Fruit fly (Drosophila melanogaster) whole organism, prepupa: Measurements from ENCODE around the gene Rala.

Experiments
- Blimp-1 ChIP-seq: fragments of 200-800 bp; sonication (Bioruptor generic); optimal IDR thresholded peaks from 3 replicates; lab custom pipeline; 2017; ENCODE audit warnings: missing biosample characterization, missing genetic modification characterization, mild to moderate bottlenecking, moderate library complexity, missing genetic modification reagents
- CG15336 ChIP-seq: fragments of 200-800 bp; sonication (Bioruptor generic); IDR thresholded peaks from 2 replicates; pipeline ENCODE4 v1.3.6; 2022; ENCODE audit warnings: missing biosample characterization, missing genetic modification characterization
- CG1621 ChIP-seq: fragments of 200-800 bp; sonication (Bioruptor generic); optimal IDR thresholded peaks from 3 replicates; lab custom pipeline; 2018; ENCODE audit warnings: missing biosample characterization, mild to moderate bottlenecking, missing genetic modification characterization
- CG16779 ChIP-seq: fragments of 200-800 bp; sonication (Bioruptor generic); optimal IDR thresholded peaks from 3 replicates; lab custom pipeline; 2017; ENCODE audit warnings: missing biosample characterization, mild to moderate bottlenecking, missing genetic modification characterization
- CG32006 ChIP-seq: fragments of 200-800 bp; sonication (Bioruptor generic); optimal IDR thresholded peaks from 3 replicates; lab custom pipeline; 2017; ENCODE audit warnings: missing biosample characterization, mild to moderate bottlenecking, missing genetic modification characterization
- CG34406 ChIP-seq: fragments of 200-800 bp; sonication (Bioruptor generic); optimal IDR thresholded peaks from 3 replicates; lab custom pipeline; 2016; ENCODE audit warnings: missing biosample characterization, missing genetic modification characterization
- CG3919 ChIP-seq: fragments of 200-800 bp; sonication (Bioruptor generic); optimal IDR thresholded peaks from 3 replicates; lab custom pipeline; 2016; ENCODE audit warnings: missing biosample characterization, missing genetic modification characterization
- CG4318 ChIP-seq: fragments of 200-800 bp; sonication (Bioruptor generic); optimal IDR thresholded peaks from 3 replicates; lab custom pipeline; 2017; ENCODE audit warnings: missing biosample characterization, mild to moderate bottlenecking, missing genetic modification characterization
- CG6163 ChIP-seq: fragments of 200-800 bp; sonication (Bioruptor generic); IDR thresholded peaks from 3 replicates; pipeline ENCODE4 v1.3.6; 2022; ENCODE audit warnings: missing biosample characterization, missing genetic modification characterization
- CG6276 ChIP-seq: fragments of 200-800 bp; sonication (Bioruptor generic); optimal IDR thresholded peaks from 2 replicates; lab custom pipeline; 2017; ENCODE audit warnings: missing biosample characterization, mild to moderate bottlenecking, missing genetic modification characterization
- CG6792 ChIP-seq: fragments of 200-800 bp; sonication (Bioruptor generic); optimal IDR thresholded peaks from 3 replicates; lab custom pipeline; 2016; ENCODE audit warnings: missing biosample characterization, missing genetic modification characterization
- CG6808 ChIP-seq: fragments of 200-800 bp; sonication (Bioruptor generic); optimal IDR thresholded peaks from 3 replicates; lab custom pipeline; 2017; ENCODE audit warnings: missing biosample characterization, missing genetic modification characterization, mild to moderate bottlenecking, moderate library complexity, missing genetic modification reagents
- CG7368 ChIP-seq: fragments of 200-800 bp; sonication (Bioruptor generic); optimal IDR thresholded peaks from 3 replicates; lab custom pipeline; 2016; ENCODE audit warnings: missing biosample characterization, missing genetic modification characterization
- CG8119 ChIP-seq: fragments of 200-800 bp; sonication (Bioruptor generic); IDR thresholded peaks from 3 replicates; pipeline ENCODE4 v1.3.6; 2022; ENCODE audit warnings: missing biosample characterization, missing genetic modification characterization
- CG8632 ChIP-seq: fragments of 200-800 bp; sonication (Bioruptor generic); optimal IDR thresholded peaks from 3 replicates; lab custom pipeline; 2016; ENCODE audit warnings: missing biosample characterization, missing genetic modification characterization
- CG9139 ChIP-seq: fragments of 200-800 bp; sonication (Bioruptor generic); optimal IDR thresholded peaks from 3 replicates; lab custom pipeline; 2017; ENCODE audit warnings: missing biosample characterization, mild to moderate bottlenecking, missing genetic modification characterization
- Eip78C ChIP-seq: fragments of 200-800 bp; sonication (Bioruptor generic); peaks from one replicate; lab custom pipeline; 2016; ENCODE audit warnings: missing biosample characterization, missing genetic modification characterization
- Eip93F ChIP-seq: fragments of 200-800 bp; sonication (Bioruptor generic); optimal IDR thresholded peaks from 2 replicates; lab custom pipeline; 2016; ENCODE audit warnings: missing biosample characterization, mild to moderate bottlenecking, missing genetic modification characterization
- Ets96B ChIP-seq: fragments of 200-800 bp; optimal IDR thresholded peaks from 2 replicates; lab custom pipeline; 2019; ENCODE audit warnings: missing biosample characterization, mild to moderate bottlenecking, missing genetic modification characterization, moderate library complexity
- Gug ChIP-seq: fragments of 200-800 bp; sonication (Bioruptor generic); IDR thresholded peaks from 2 replicates; pipeline ENCODE4 v1.3.6; 2022; ENCODE audit warnings: missing biosample characterization, missing genetic modification characterization
- Hr38 ChIP-seq: sonication (Bioruptor generic); optimal IDR thresholded peaks from 2 replicates; lab custom pipeline; 2016; ENCODE audit warnings: missing biosample characterization, missing genetic modification characterization
- Hr4 ChIP-seq: fragments of 200-800 bp; sonication (Bioruptor generic); optimal IDR thresholded peaks from 3 replicates; lab custom pipeline; 2016; ENCODE audit warnings: missing biosample characterization, missing genetic modification characterization
- Lpt ChIP-seq: fragments of 200-800 bp; sonication (Bioruptor generic); optimal IDR thresholded peaks from 3 replicates; lab custom pipeline; 2016; ENCODE audit warnings: missing biosample characterization, missing genetic modification characterization
- Met ChIP-seq: fragments of 200-800 bp; sonication (Bioruptor generic); optimal IDR thresholded peaks from 3 replicates; lab custom pipeline; 2016; ENCODE audit warnings: missing biosample characterization, missing genetic modification characterization
- Smox ChIP-seq: fragments of 200-800 bp; sonication (Bioruptor generic); optimal IDR thresholded peaks from 3 replicates; lab custom pipeline; 2016; ENCODE audit warnings: missing biosample characterization, missing genetic modification characterization
- Sox102F ChIP-seq: fragments of 200-800 bp; sonication (Bioruptor generic); optimal IDR thresholded peaks from 2 replicates; lab custom pipeline; 2016; ENCODE audit warnings: missing biosample characterization, mild to moderate bottlenecking, missing genetic modification characterization
- Sox15 ChIP-seq: fragments of 200-800 bp; sonication (Bioruptor generic); optimal IDR thresholded peaks from 3 replicates; lab custom pipeline; 2016; ENCODE audit warnings: missing biosample characterization, missing genetic modification characterization
- achi ChIP-seq: fragments of 200-800 bp; sonication (Bioruptor generic); optimal IDR thresholded peaks from 3 replicates; lab custom pipeline; 2016; ENCODE audit warnings: missing biosample characterization, missing genetic modification characterization
- cyc ChIP-seq: fragments of 200-800 bp; sonication (Bioruptor generic); optimal IDR thresholded peaks from 3 replicates; lab custom pipeline; 2016; ENCODE audit warnings: missing biosample characterization, missing genetic modification characterization
- dac ChIP-seq: fragments of 200-800 bp; sonication (Bioruptor generic); optimal IDR thresholded peaks from 2 replicates; lab custom pipeline; 2017; ENCODE audit warnings: missing biosample characterization, mild to moderate bottlenecking, missing genetic modification characterization
- dsx ChIP-seq: fragments of 200-800 bp; optimal IDR thresholded peaks from 3 replicates; lab custom pipeline; 2019; ENCODE audit warnings: missing biosample characterization, mild to moderate bottlenecking, missing genetic modification characterization, moderate library complexity; ENCODE audit not compliant: poor library complexity, severe bottlenecking
- eg ChIP-seq: fragments of 200-800 bp; sonication (Bioruptor generic); IDR thresholded peaks from 3 replicates; pipeline ENCODE4 v1.3.6; 2022; ENCODE audit warnings: missing biosample characterization, missing genetic modification characterization
- fkh ChIP-seq: fragments of 200-800 bp; sonication (Bioruptor generic); optimal IDR thresholded peaks from 3 replicates; lab custom pipeline; 2017; ENCODE audit warnings: missing biosample characterization, mild to moderate bottlenecking, missing genetic modification characterization, moderate library complexity
- lz ChIP-seq: fragments of 200-800 bp; sonication (Bioruptor generic); optimal IDR thresholded peaks from 3 replicates; lab custom pipeline; 2016; ENCODE audit warnings: missing biosample characterization, missing genetic modification characterization
- net ChIP-seq: fragments of 200-800 bp; sonication (Bioruptor generic); optimal IDR thresholded peaks from 3 replicates; lab custom pipeline; 2016; ENCODE audit warnings: missing biosample characterization, missing genetic modification characterization
- spab ChIP-seq: fragments of 200-800 bp; sonication (Bioruptor generic); optimal IDR thresholded peaks from 2 replicates; lab custom pipeline; 2017; ENCODE audit warnings: missing biosample characterization, mild to moderate bottlenecking, missing genetic modification characterization, missing genetic modification reagents
- ss ChIP-seq, 2 experiments: fragments of 200-800 bp; sonication (Bioruptor generic); optimal IDR thresholded peaks; 2 replicates in 1 of 2; 3 replicates in 1 of 2; lab custom pipeline; 2017 to 2018; ENCODE audit warnings: mild to moderate bottlenecking in 2 of 2, missing biosample characterization in 2 of 2, missing genetic modification characterization in 2 of 2, moderate library complexity in 1 of 2
- svp ChIP-seq: fragments of 200-800 bp; sonication (Bioruptor generic); peaks from one replicate; lab custom pipeline; 2016; ENCODE audit warnings: missing biosample characterization, missing genetic modification characterization
- topi ChIP-seq: fragments of 200-800 bp; sonication (Bioruptor generic); optimal IDR thresholded peaks from 3 replicates; lab custom pipeline; 2016; ENCODE audit warnings: missing biosample characterization, missing genetic modification characterization
- vri ChIP-seq: fragments of 200-800 bp; sonication (Bioruptor generic); optimal IDR thresholded peaks from 3 replicates; lab custom pipeline; 2016; ENCODE audit warnings: missing biosample characterization, mild to moderate bottlenecking, missing genetic modification characterization

The Rala gene

dm6 chrX:3690631-3691030, 28.8 kb downstream of the Rala start (continued):
- TF ChIP-seq Smox (GFP tag; lab: Kevin White, UChicago) (peak; percentile 59), CG16779 (tag; lab: Kevin White, UChicago) (no peak), achi (GFP tag; lab: Kevin White, UChicago) (peak; percentile 6), Sox15 (peak; percentile 8), Eip93F (GFP tag; lab: Kevin White, UChicago) (no peak), dsx (GFP tag; lab: Kevin White, UChicago) (peak; percentile 23), CG7368 (GFP tag; lab: Kevin White, UChicago) (no peak), Hr38 (GFP tag; lab: Kevin White, UChicago) (no peak), Eip78C (GFP tag; lab: Kevin White, UChicago) (peak; percentile 80), CG8632 (peak; percentile 2), CG32006 (GFP tag; lab: Kevin White, UChicago) (peak; percentile 16), Sox102F (GFP tag; lab: Kevin White, UChicago) (peak; percentile 68), svp (GFP tag; lab: Kevin White, UChicago) (peak; percentile 85), fkh (no peak), ss (GFP tag; optimal IDR thresholded peaks at IDR 0.05; lab: Kevin White, UChicago) (peak in 1 of 2 experiments; percentile 33), CG1621 (no peak), CG6792 (GFP tag; lab: Kevin White, UChicago) (peak; percentile 43), cyc (GFP tag; lab: Kevin White, UChicago) (peak; percentile 31), lz (GFP tag; lab: Kevin White, UChicago) (peak; percentile 59), CG6808 (GFP tag; lab: Kevin White, UChicago) (peak; percentile 3), Blimp-1 (GFP tag; lab: Kevin White, UChicago) (peak; percentile 8), Met (peak; percentile 55), CG3919 (peak; percentile 18)
- TF ChIP-seq, all 60 proteins: peak for 35

dm6 chrX:3689079-3689478, 30.4 kb downstream of the Rala start:
- TF ChIP-seq vri (GFP tag; lab: Kevin White, UChicago) (peak; percentile 86), dac (GFP tag; lab: Kevin White, UChicago) (no peak), CG6276 (GFP tag; lab: Kevin White, UChicago) (peak; percentile 51), Eip78C (GFP tag; lab: Kevin White, UChicago) (peak; percentile 31), CG8632 (no peak), CG9139 (GFP tag; lab: Kevin White, UChicago) (peak; percentile 66), CG6792 (GFP tag; lab: Kevin White, UChicago) (no peak), CG16779 (tag; lab: Kevin White, UChicago) (peak; percentile 47), Eip93F (GFP tag; lab: Kevin White, UChicago) (peak; percentile 14), Lpt (peak; percentile 28), ss (GFP tag; optimal IDR thresholded peaks at IDR 0.05; lab: Kevin White, UChicago) (peak; percentile 74 to 86), topi (GFP tag; lab: Kevin White, UChicago) (peak; percentile 24), Hr4 (GFP tag; lab: Kevin White, UChicago) (no peak), CG7368 (GFP tag; lab: Kevin White, UChicago) (peak; percentile 14), CG8119 (peak; percentile 64), CG4318 (GFP tag; lab: Kevin White, UChicago) (no peak), CG34406 (GFP tag; lab: Kevin White, UChicago) (no peak), CG6163 (GFP tag; lab: Robert Waterston, UW) (peak; percentile 79), Ets96B (tag; lab: Kevin White, UChicago) (peak; percentile 28), spab (GFP tag; lab: Kevin White, UChicago) (peak; percentile 34), net (GFP tag; lab: Kevin White, UChicago) (peak; percentile 28), Met (peak; percentile 31), dsx (GFP tag; lab: Kevin White, UChicago) (peak; percentile 61), CG15336 (GFP tag; lab: Robert Waterston, UW) (peak; percentile 49; the same call in 1 of the 2 replicates), achi (GFP tag; lab: Kevin White, UChicago) (peak; percentile 28), eg (GFP tag; lab: Robert Waterston, UW) (peak; percentile 72; the same call in 2 of the 3 replicates), Sox102F (GFP tag; lab: Kevin White, UChicago) (peak; percentile 3), svp (GFP tag; lab: Kevin White, UChicago) (peak; percentile 56), fkh (peak; percentile 39), CG1621 (peak; percentile 18), CG3919 (peak; percentile 50), Gug (GFP tag; lab: Robert Waterston, UW) (no peak), CG6808 (GFP tag; lab: Kevin White, UChicago) (peak; percentile 63)
- TF ChIP-seq, all 60 proteins: peak for 26
